Worm (Caenorhabditis elegans): ENCODE measurements around the gene swsn-7.
A peak's percentile ranks its signal among the peaks of the same experiment; 100 is the strongest.

The swsn-7 gene

ce11 chrII:8004752-8005151, 22.8 kb downstream of the swsn-7 start:
- TF ChIP-seq sea-2 (GFP tag; optimal IDR thresholded peaks at IDR 0.05) = no peak
- TF ChIP-seq nhr-25 (tag; optimal IDR thresholded peaks at IDR 0.05) = no peak
- TF ChIP-seq elt-2 (tag; optimal IDR thresholded peaks at IDR 0.05) = peak; percentile 27
- TF ChIP-seq pqm-1 (tag; optimal IDR thresholded peaks at IDR 0.05) = peak; percentile 70
- TF ChIP-seq nhr-23 (tag; optimal IDR thresholded peaks at IDR 0.05) = no peak
- TF ChIP-seq nhr-28 (tag; optimal IDR thresholded peaks at IDR 0.05) = no peak
- TF ChIP-seq ceh-16 (tag; optimal IDR thresholded peaks at IDR 0.05) = no peak
- no peak for TF ChIP-seq skn-1 (tag; optimal IDR thresholded peaks at IDR 0.05)
- no peak for TF ChIP-seq tbx-2 (tag; optimal IDR thresholded peaks at IDR 0.05)
- no peak for TF ChIP-seq nhr-77 (tag; optimal IDR thresholded peaks at IDR 0.05)
- TF ChIP-seq hmg-11 (tag; optimal IDR thresholded peaks at IDR 0.05) = no peak

- TF ChIP-seq unc-62 (GFP tag; optimal IDR thresholded peaks at IDR 0.05) = no peak
- no peak for TF ChIP-seq elt-3 (tag; optimal IDR thresholded peaks at IDR 0.05)
- no peak for TF ChIP-seq ceh-9 (tag; optimal IDR thresholded peaks at IDR 0.05)
- TF ChIP-seq egl-5 (tag; optimal IDR thresholded peaks at IDR 0.05) = no peak
- TF ChIP-seq snpc-4 (tag; optimal IDR thresholded peaks at IDR 0.05) = no peak
- no peak for TF ChIP-seq nhr-11 (tag; optimal IDR thresholded peaks at IDR 0.05)
- TF ChIP-seq zag-1 (tag; optimal IDR thresholded peaks at IDR 0.05) = no peak
- no peak for TF ChIP-seq pha-4 (tag; optimal IDR thresholded peaks at IDR 0.05)
- no peak for TF ChIP-seq nhr-28 (tag; optimal IDR thresholded peaks at IDR 0.05)
- TF ChIP-seq mdl-1 (tag; optimal IDR thresholded peaks at IDR 0.05) = no peak
- no peak for TF ChIP-seq ZK546.5 (tag; optimal IDR thresholded peaks at IDR 0.05)
- TF ChIP-seq egl-27 (tag; optimal IDR thresholded peaks at IDR 0.05) = no peak
- no peak for TF ChIP-seq elt-2 (tag; optimal IDR thresholded peaks at IDR 0.05)
- no peak for TF ChIP-seq lin-15B (tag; optimal IDR thresholded peaks at IDR 0.05)
- TF ChIP-seq ceh-28 (tag; optimal IDR thresholded peaks at IDR 0.05) = no peak
- TF ChIP-seq fos-1 (tag; optimal IDR thresholded peaks at IDR 0.05) = no peak
- no peak for TF ChIP-seq daf-12 (tag; optimal IDR thresholded peaks at IDR 0.05)
- TF ChIP-seq skn-1 (tag; optimal IDR thresholded peaks at IDR 0.05) = no peak
- no peak for TF ChIP-seq hmg-11 (tag; optimal IDR thresholded peaks at IDR 0.05)
- no peak for TF ChIP-seq ama-1 (optimal IDR thresholded peaks at IDR 0.05)
These were observed 23.4 kb downstream of the swsn-7 start, which contains the start of gene pgp-11 for ce11 chrII:8004157-8004556. Gene pgp-11 (minus strand): TSS chrII:8004257.

- TF ChIP-seq elt-3 (tag; optimal IDR thresholded peaks at IDR 0.05) = no peak
- no peak for TF ChIP-seq nhr-237 (tag; optimal IDR thresholded peaks at IDR 0.05)
- peak; percentile 13 for TF ChIP-seq pha-4 (tag; optimal IDR thresholded peaks at IDR 0.05)
- TF ChIP-seq lin-39 (tag; optimal IDR thresholded peaks at IDR 0.05) = no peak
- TF ChIP-seq ztf-11 (tag; optimal IDR thresholded peaks at IDR 0.05) = no peak
- peak; percentile 75 for TF ChIP-seq pqm-1 (tag; optimal IDR thresholded peaks at IDR 0.05)
- TF ChIP-seq nfya-1 (tag; optimal IDR thresholded peaks at IDR 0.05; ENCODE audit: insufficient read depth) = no peak
- no peak for TF ChIP-seq nhr-43 (tag; optimal IDR thresholded peaks at IDR 0.05; ENCODE audit: poor library complexity, severe bottlenecking)
- TF ChIP-seq mml-1 (tag; optimal IDR thresholded peaks at IDR 0.05) = no peak
- peak; percentile 86 for TF ChIP-seq elt-2 (tag; optimal IDR thresholded peaks at IDR 0.05)
- TF ChIP-seq mdl-1 (tag; optimal IDR thresholded peaks at IDR 0.05) = no peak
- no peak for TF ChIP-seq unc-62 (GFP tag; optimal IDR thresholded peaks at IDR 0.05)
- TF ChIP-seq nhr-11 (tag; optimal IDR thresholded peaks at IDR 0.05) = no peak
- no peak for TF ChIP-seq R02D3.7 (tag; optimal IDR thresholded peaks at IDR 0.05)
- no peak for TF ChIP-seq lsy-12 (tag; optimal IDR thresholded peaks at IDR 0.05)
- no peak for TF ChIP-seq egl-5 (tag; optimal IDR thresholded peaks at IDR 0.05)
- TF ChIP-seq ceh-82 (tag; optimal IDR thresholded peaks at IDR 0.05) = no peak
These were observed 26.1 kb downstream of the swsn-7 start for ce11 chrII:8001428-8001827.

ce11 chrII:7991279-7991678, 36.3 kb downstream of the swsn-7 start:
- no peak for TF ChIP-seq aly-2 (tag; optimal IDR thresholded peaks at IDR 0.05)
- no peak for TF ChIP-seq unc-39 (tag; optimal IDR thresholded peaks at IDR 0.05)
